Fruit fly (Drosophila melanogaster) whole organism, adult: ENCODE measurements around the gene CG4629.

Source experiments
- CG11617 ChIP-seq: fragments of 200-800 bp; sonication (Bioruptor generic); optimal IDR thresholded peaks from 2 replicates; lab custom pipeline; 2017; ENCODE audit warnings: mild to moderate bottlenecking, missing biosample characterization, missing genetic modification reagents, missing genetic modification characterization
- CG1620 ChIP-seq: fragments of 200-800 bp; sonication (Bioruptor generic); optimal IDR thresholded peaks from 2 replicates; lab custom pipeline; 2016; ENCODE audit warnings: missing biosample characterization, missing genetic modification characterization
- CG33017 ChIP-seq: fragments of 200-800 bp; sonication (Bioruptor generic); optimal IDR thresholded peaks from 2 replicates; lab custom pipeline; 2018; ENCODE audit warnings: missing biosample characterization, mild to moderate bottlenecking, missing genetic modification characterization, moderate library complexity
- CG5204 ChIP-seq: fragments of 200-800 bp; sonication (Bioruptor generic); optimal IDR thresholded peaks from 2 replicates; lab custom pipeline; 2016; ENCODE audit warnings: missing biosample characterization, missing genetic modification characterization
- CG7045 ChIP-seq: fragments of 200-800 bp; sonication (Bioruptor generic); optimal IDR thresholded peaks from 2 replicates; lab custom pipeline; 2017; ENCODE audit warnings: missing biosample characterization, mild to moderate bottlenecking, missing genetic modification characterization
- CG7101 ChIP-seq: fragments of 200-800 bp; sonication (Bioruptor generic); optimal IDR thresholded peaks from 2 replicates; lab custom pipeline; 2018; ENCODE audit warnings: missing biosample characterization, mild to moderate bottlenecking, missing genetic modification characterization, moderate library complexity
- Crg-1 ChIP-seq: fragments of 200-800 bp; sonication (Bioruptor generic); optimal IDR thresholded peaks from 2 replicates; lab custom pipeline; 2016; ENCODE audit warnings: missing biosample characterization, missing genetic modification characterization
- Mnt ChIP-seq: fragments of 200-800 bp; sonication (Bioruptor generic); optimal IDR thresholded peaks from 2 replicates; lab custom pipeline; 2016; ENCODE audit warnings: missing biosample characterization, mild to moderate bottlenecking, missing genetic modification characterization
- kay ChIP-seq: fragments of 200-800 bp; sonication (Bioruptor generic); peaks from one replicate; lab custom pipeline; 2016; ENCODE audit warnings: missing biosample characterization, missing genetic modification characterization, borderline replicate concordance
- ovo ChIP-seq: fragments of 200-800 bp; sonication (Bioruptor generic); optimal IDR thresholded peaks from 2 replicates; lab custom pipeline; 2016; ENCODE audit warnings: missing biosample characterization, missing genetic modification characterization
- pad ChIP-seq: fragments of 200-800 bp; sonication (Bioruptor generic); optimal IDR thresholded peaks from 3 replicates; lab custom pipeline; 2017; ENCODE audit warnings: missing biosample characterization, missing genetic modification characterization, mild to moderate bottlenecking, moderate library complexity, missing genetic modification reagents

dm6 chr2L:1065038-1065437 lies 37.3 kb downstream of the CG4629 start:
- no peak for TF ChIP-seq CG11617 (GFP tag; lab: Kevin White, UChicago)
- no peak for TF ChIP-seq CG5204 (GFP tag; lab: Kevin White, UChicago)
- no peak for TF ChIP-seq kay (GFP tag; lab: Kevin White, UChicago)
- no peak for TF ChIP-seq CG7045 (GFP tag; lab: Kevin White, UChicago)
- no peak for TF ChIP-seq pad
- no peak for TF ChIP-seq ovo
- no peak for TF ChIP-seq CG1620 (GFP tag; lab: Kevin White, UChicago)
- no peak for TF ChIP-seq CG33017
- no peak for TF ChIP-seq Mnt (GFP tag; lab: Kevin White, UChicago)
- no peak for TF ChIP-seq CG7101 (tag; lab: Kevin White, UChicago)
- TF ChIP-seq Crg-1 (GFP tag; lab: Kevin White, UChicago), result no peak
